Worm (Caenorhabditis elegans) whole organism, L1 larva: ENCODE results near the gene srx-38.

ENCODE experiments used
- ama-1 ChIP-seq: fragments of 150-350 bp; optimal IDR thresholded peaks from 2 replicates; lab custom pipeline; 2014
- egl-27 ChIP-seq, 2 experiments: fragments of 150-350 bp in 1 of 2; sonication (generic microtip); optimal IDR thresholded peaks; 3 replicates each; lab custom pipeline; 2017 to 2018; ENCODE audit warnings: missing biosample characterization in 2 of 2, missing genetic modification characterization in 2 of 2, missing genetic modification reagents in 2 of 2
- ets-5 ChIP-seq: fragments of 200-800 bp; sonication (Bioruptor generic); IDR thresholded peaks from 2 replicates; pipeline ENCODE4 v1.3.6; 2022; ENCODE audit warnings: missing genetic modification characterization, missing compliant biosample characterization
- fkh-8 ChIP-seq: sonication (generic microtip); optimal IDR thresholded peaks from 2 replicates; lab custom pipeline; 2016; ENCODE audit warnings: mild to moderate bottlenecking, missing genetic modification characterization, missing compliant biosample characterization
- fos-1 ChIP-seq: fragments of 150-350 bp; optimal IDR thresholded peaks from 2 replicates; lab custom pipeline; 2014; ENCODE audit warnings: missing biosample characterization, missing genetic modification characterization
- mep-1 ChIP-seq: fragments of 150-350 bp; optimal IDR thresholded peaks from 2 replicates; lab custom pipeline; 2014; ENCODE audit warnings: missing biosample characterization, missing genetic modification characterization
- nhr-11 ChIP-seq: fragments of 150-350 bp; optimal IDR thresholded peaks from 2 replicates; lab custom pipeline; 2014; ENCODE audit warnings: missing biosample characterization, missing genetic modification characterization
- nhr-12 ChIP-seq: sonication (generic microtip); optimal IDR thresholded peaks from 2 replicates; lab custom pipeline; 2017; ENCODE audit warnings: missing biosample characterization, missing genetic modification characterization
- nhr-47 ChIP-seq: sonication (generic microtip); optimal IDR thresholded peaks from 2 replicates; lab custom pipeline; 2016; ENCODE audit warnings: mild to moderate bottlenecking, missing genetic modification characterization, moderate library complexity, missing compliant biosample characterization
- nhr-77 ChIP-seq: fragments of 150-350 bp; optimal IDR thresholded peaks from 2 replicates; lab custom pipeline; 2014; ENCODE audit warnings: missing biosample characterization, missing genetic modification characterization
- pqm-1 ChIP-seq: sonication (generic microtip); optimal IDR thresholded peaks from 3 replicates; lab custom pipeline; 2017; ENCODE audit warnings: missing biosample characterization, missing genetic modification characterization
- unc-30 ChIP-seq: sonication (generic microtip); optimal IDR thresholded peaks from 2 replicates; lab custom pipeline; 2017; ENCODE audit warnings: missing biosample characterization, missing genetic modification characterization

- no peak for TF ChIP-seq mep-1 (tag; lab: Kevin White, UChicago)
- no peak for TF ChIP-seq fos-1 (tag; lab: Kevin White, UChicago)
- no peak for TF ChIP-seq nhr-77
- no peak for TF ChIP-seq egl-27 (tag; optimal IDR thresholded peaks at IDR 0.05; lab: Kevin White, UChicago)
- TF ChIP-seq pqm-1, result no peak
- no peak for TF ChIP-seq fkh-8 (tag; lab: Kevin White, UChicago)
- no peak for TF ChIP-seq ets-5 (GFP tag; lab: Robert Waterston, UW)
- TF ChIP-seq nhr-47, result no peak
- no peak for TF ChIP-seq nhr-11 (tag; lab: Kevin White, UChicago)
- TF ChIP-seq nhr-12 (tag; lab: Kevin White, UChicago), result no peak
- no peak for TF ChIP-seq unc-30 (tag; lab: Kevin White, UChicago)
- no peak for TF ChIP-seq ama-1 (lab: Kevin White, UChicago)
Measured at ce11 chrV:5203643-5204042, 48.2 kb upstream of the srx-38 start.
